Worm (Caenorhabditis elegans): Measurements from ENCODE around the gene F26H11.4.

The F26H11.4 gene

DNA sequence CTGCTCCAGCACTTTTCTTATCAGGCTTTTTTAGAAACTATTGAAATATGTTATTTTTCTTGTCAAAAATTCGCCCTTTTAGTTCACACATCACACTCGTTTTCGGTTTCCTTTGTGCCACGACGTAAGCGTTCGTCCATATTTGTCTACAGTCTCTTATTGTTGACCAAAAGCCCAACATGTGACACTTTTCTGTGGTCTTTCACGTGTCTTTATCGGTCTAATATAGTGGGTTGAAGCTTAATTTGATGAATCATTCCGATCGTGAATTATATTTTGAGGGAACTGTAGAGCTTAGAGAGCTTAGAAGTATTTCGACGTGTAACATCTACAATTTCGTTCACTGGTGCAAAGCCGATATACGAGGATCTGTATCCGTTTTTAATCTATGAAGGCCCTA, 4.1 kb upstream of the F26H11.4 start:
- TF ChIP-seq nhr-11 (tag; optimal IDR thresholded peaks at IDR 0.05) = no peak
- peak; percentile 19 for TF ChIP-seq nhr-129 (tag; optimal IDR thresholded peaks at IDR 0.05)
- TF ChIP-seq gmeb-1 (tag; optimal IDR thresholded peaks at IDR 0.05) = no peak
- peak; percentile 33 for TF ChIP-seq F13H6.1 (tag; optimal IDR thresholded peaks at IDR 0.05)
- no peak for TF ChIP-seq blmp-1 (tag; optimal IDR thresholded peaks at IDR 0.05; ENCODE audit: insufficient read depth)
- TF ChIP-seq crh-2 (tag; optimal IDR thresholded peaks at IDR 0.05) = peak; percentile 44
- no peak for TF ChIP-seq ZK546.5 (tag; optimal IDR thresholded peaks at IDR 0.05)
- no peak for TF ChIP-seq lin-39 (tag; optimal IDR thresholded peaks at IDR 0.05)
- no peak for TF ChIP-seq ztf-11 (tag; optimal IDR thresholded peaks at IDR 0.05)
- TF ChIP-seq skn-1 (tag; optimal IDR thresholded peaks at IDR 0.05) = no peak
- TF ChIP-seq lsy-2 (tag; optimal IDR thresholded peaks at IDR 0.05) = peak in 1 of 2 experiments; percentile 5
- TF ChIP-seq nhr-10 (tag; optimal IDR thresholded peaks at IDR 0.05) = no peak

DNA sequence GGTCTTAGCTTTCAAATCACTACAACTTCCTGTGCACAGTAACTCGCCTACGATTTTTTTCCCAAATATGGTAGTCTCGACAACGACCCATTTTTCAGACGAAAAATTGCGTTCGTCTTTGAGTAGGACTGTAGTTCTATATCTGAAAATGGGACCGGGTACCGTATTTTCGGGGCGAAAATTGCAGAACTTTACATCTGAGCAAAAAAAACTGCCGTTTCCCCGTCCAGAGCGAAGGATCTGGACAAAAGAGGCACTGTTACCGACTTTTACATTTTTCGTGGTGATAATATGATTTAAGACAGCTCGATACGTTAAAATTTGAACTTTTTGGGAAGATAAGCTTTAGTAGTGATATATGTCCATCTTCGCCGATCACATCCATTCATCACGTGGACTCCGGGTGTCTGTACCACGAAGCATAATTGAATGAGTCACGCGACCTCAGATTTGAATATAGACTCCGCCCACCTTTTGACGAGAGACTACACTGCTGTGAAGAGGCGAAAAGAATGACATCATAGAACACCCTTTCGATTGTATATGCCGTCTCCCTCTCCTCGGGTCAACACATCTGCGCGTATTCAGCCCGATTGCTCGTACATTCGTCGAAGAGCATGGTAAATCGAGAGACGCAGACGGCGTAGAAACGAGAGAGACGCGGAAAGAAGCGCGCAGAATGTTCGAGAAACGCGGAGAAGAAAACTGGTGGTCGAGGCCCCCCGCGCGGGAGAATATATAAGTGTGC, 3.5 kb upstream of the F26H11.4 start:
- TF ChIP-seq nhr-11 (tag; optimal IDR thresholded peaks at IDR 0.05) (no peak), crh-2 (tag; optimal IDR thresholded peaks at IDR 0.05) (peak; percentile 59), ceh-16 (tag; optimal IDR thresholded peaks at IDR 0.05) (peak; percentile 40), nhr-129 (tag; optimal IDR thresholded peaks at IDR 0.05) (peak; percentile 82), elt-1 (tag; optimal IDR thresholded peaks at IDR 0.05) (no peak), ZK546.5 (tag; optimal IDR thresholded peaks at IDR 0.05) (no peak), elt-3 (tag; optimal IDR thresholded peaks at IDR 0.05) (no peak), mdl-1 (tag; optimal IDR thresholded peaks at IDR 0.05) (peak; percentile 23 to 52), gmeb-1 (tag; optimal IDR thresholded peaks at IDR 0.05) (peak; percentile 28), nhr-10 (tag; optimal IDR thresholded peaks at IDR 0.05) (no peak), unc-55 (GFP tag; optimal IDR thresholded peaks at IDR 0.05) (peak; percentile 57), F13H6.1 (tag; optimal IDR thresholded peaks at IDR 0.05) (peak; percentile 92), unc-39 (tag; optimal IDR thresholded peaks at IDR 0.05) (no peak), lin-39 (tag; optimal IDR thresholded peaks at IDR 0.05) (no peak), ceh-82 (tag; optimal IDR thresholded peaks at IDR 0.05) (no peak), lin-13 (GFP tag; optimal IDR thresholded peaks at IDR 0.05) (no peak), nhr-12 (tag; optimal IDR thresholded peaks at IDR 0.05) (no peak), alr-1 (tag; optimal IDR thresholded peaks at IDR 0.05) (no peak), unc-62 (GFP tag; optimal IDR thresholded peaks at IDR 0.05) (peak; percentile 23), nhr-77 (tag; optimal IDR thresholded peaks at IDR 0.05) (peak; percentile 77), nhr-21 (tag; optimal IDR thresholded peaks at IDR 0.05) (peak; percentile 93), R02D3.7 (tag; optimal IDR thresholded peaks at IDR 0.05) (no peak), Y55F3AM.14 (GFP tag; optimal IDR thresholded peaks at IDR 0.05) (peak; percentile 70), zag-1 (tag; optimal IDR thresholded peaks at IDR 0.05) (no peak), sma-9 (GFP tag; optimal IDR thresholded peaks at IDR 0.05) (peak; percentile 66), sma-9 (tag; optimal IDR thresholded peaks at IDR 0.05) (no peak), sem-4 (tag; optimal IDR thresholded peaks at IDR 0.05) (peak; percentile 90), aly-2 (tag; optimal IDR thresholded peaks at IDR 0.05) (no peak), nhr-23 (tag; optimal IDR thresholded peaks at IDR 0.05) (no peak), mab-5 (tag; optimal IDR thresholded peaks at IDR 0.05) (peak; percentile 52), blmp-1 (tag; optimal IDR thresholded peaks at IDR 0.05; ENCODE audit: insufficient read depth) (peak; percentile 43), fos-1 (tag; optimal IDR thresholded peaks at IDR 0.05) (peak; percentile 84), lsy-2 (tag; optimal IDR thresholded peaks at IDR 0.05) (peak; percentile 49 to 82), nhr-25 (tag; optimal IDR thresholded peaks at IDR 0.05) (peak; percentile 94), C34F6.9 (tag; optimal IDR thresholded peaks at IDR 0.05) (peak; percentile 83), egl-27 (tag; optimal IDR thresholded peaks at IDR 0.05) (peak; percentile 31), ztf-4 (tag; optimal IDR thresholded peaks at IDR 0.05) (peak; percentile 48), ztf-1 (GFP tag; conservative IDR thresholded peaks at IDR 0.05) (no peak), dmd-4 (tag; optimal IDR thresholded peaks at IDR 0.05) (no peak), mbf-1 (tag; optimal IDR thresholded peaks at IDR 0.05) (no peak), skn-1 (tag; optimal IDR thresholded peaks at IDR 0.05) (no peak), sma-3 (GFP tag; optimal IDR thresholded peaks at IDR 0.05) (peak; percentile 87), snpc-4 (tag; optimal IDR thresholded peaks at IDR 0.05) (no peak), ztf-11 (tag; optimal IDR thresholded peaks at IDR 0.05) (no peak), ama-1 (optimal IDR thresholded peaks at IDR 0.05) (no peak), nhr-6 (tag; optimal IDR thresholded peaks at IDR 0.05) (peak; percentile 25), lin-11 (tag; optimal IDR thresholded peaks at IDR 0.05) (peak; percentile 7), peb-1 (tag; optimal IDR thresholded peaks at IDR 0.05) (no peak), nhr-237 (tag; optimal IDR thresholded peaks at IDR 0.05) (no peak)
